Worm (Caenorhabditis elegans) whole organism, L2 larva: ENCODE results near the gene srg-27.

Source experiments
- Y55F3AM.14 ChIP-seq: fragments of 200-800 bp; sonication (Bioruptor generic); optimal IDR thresholded peaks from 2 replicates; lab custom pipeline; 2018; ENCODE audit warnings: mild to moderate bottlenecking, missing genetic modification characterization, missing compliant biosample characterization
- ZK546.5 ChIP-seq: sonication (generic microtip); optimal IDR thresholded peaks from 2 replicates; lab custom pipeline; 2017; ENCODE audit warnings: missing biosample characterization, missing genetic modification characterization
- blmp-1 ChIP-seq: sonication (generic microtip); optimal IDR thresholded peaks from 2 replicates; lab custom pipeline; 2017; ENCODE audit warnings: missing genetic modification characterization, mild to moderate bottlenecking, missing compliant biosample characterization, antibody characterized with exemption, moderate library complexity; ENCODE audit not compliant: insufficient read depth
- ceh-82 ChIP-seq: fragments of 150-350 bp; optimal IDR thresholded peaks from 2 replicates; lab custom pipeline; 2014; ENCODE audit warnings: missing biosample characterization, missing genetic modification characterization
- elt-1 ChIP-seq: fragments of 150-350 bp; optimal IDR thresholded peaks from 2 replicates; lab custom pipeline; 2014; ENCODE audit warnings: missing biosample characterization, missing genetic modification characterization
- fos-1 ChIP-seq: fragments of 150-350 bp; optimal IDR thresholded peaks from 2 replicates; lab custom pipeline; 2014; ENCODE audit warnings: missing biosample characterization, missing genetic modification characterization
- lin-13 ChIP-seq: fragments of 150-350 bp; optimal IDR thresholded peaks from 2 replicates; lab custom pipeline; 2014; ENCODE audit warnings: missing biosample characterization, missing genetic modification reagents, missing genetic modification characterization
- peb-1 ChIP-seq: fragments of 150-350 bp; optimal IDR thresholded peaks from 2 replicates; lab custom pipeline; 2014; ENCODE audit warnings: missing biosample characterization, missing genetic modification characterization
- skn-1 ChIP-seq: sonication (generic microtip); optimal IDR thresholded peaks from 2 replicates; lab custom pipeline; 2017; ENCODE audit warnings: missing biosample characterization, missing genetic modification characterization
- ztf-11 ChIP-seq: sonication (generic microtip); optimal IDR thresholded peaks from 2 replicates; lab custom pipeline; 2017; ENCODE audit warnings: missing biosample characterization, missing genetic modification characterization

- TF ChIP-seq ceh-82 (tag; lab: Kevin White, UChicago), result no peak
- no peak for TF ChIP-seq ztf-11 (tag; lab: Kevin White, UChicago)
- TF ChIP-seq lin-13 (GFP tag; lab: Kevin White, UChicago), result no peak
- no peak for TF ChIP-seq skn-1 (tag; lab: Kevin White, UChicago)
- TF ChIP-seq blmp-1 (tag; lab: Kevin White, UChicago), result no peak
- TF ChIP-seq ZK546.5 (tag; lab: Kevin White, UChicago), result no peak
- no peak for TF ChIP-seq Y55F3AM.14 (GFP tag; lab: Kevin White, UChicago)
- TF ChIP-seq fos-1, result no peak
- no peak for TF ChIP-seq peb-1 (tag; lab: Kevin White, UChicago)
- no peak for TF ChIP-seq elt-1 (tag; lab: Kevin White, UChicago)
Measured at ce11 chrV:5311635-5312034, 28.0 kb upstream of the srg-27 start, which contains the start of gene C10G8.4.
